Fruit fly (Drosophila melanogaster) whole organism: ENCODE results near the gene CG8112.

Source experiments
- CG8478 ChIP-seq: fragments of >200 bp; optimal IDR thresholded peaks from 2 replicates; lab custom pipeline; 2018; ENCODE audit warnings: inconsistent platforms
- Dll ChIP-seq: fragments of >200 bp; optimal IDR thresholded peaks from 2 replicates; lab custom pipeline; 2017
- EcR ChIP-seq, 2 experiments: fragments of >200 bp; optimal IDR thresholded peaks; 2 replicates each; lab custom pipeline; 2017; ENCODE audit warnings: missing biosample characterization in 2 of 2, missing genetic modification characterization in 2 of 2, missing genetic modification reagents in 2 of 2
- pan ChIP-seq: fragments of >200 bp; optimal IDR thresholded peaks from 2 replicates; lab custom pipeline; 2017
- psq ChIP-seq: fragments of >200 bp; optimal IDR thresholded peaks from 2 replicates; lab custom pipeline; 2017
- usp ChIP-seq: fragments of >200 bp; optimal IDR thresholded peaks from 2 replicates; lab custom pipeline; 2017; ENCODE audit warnings: missing biosample characterization, missing genetic modification characterization, mixed read lengths

DNA sequence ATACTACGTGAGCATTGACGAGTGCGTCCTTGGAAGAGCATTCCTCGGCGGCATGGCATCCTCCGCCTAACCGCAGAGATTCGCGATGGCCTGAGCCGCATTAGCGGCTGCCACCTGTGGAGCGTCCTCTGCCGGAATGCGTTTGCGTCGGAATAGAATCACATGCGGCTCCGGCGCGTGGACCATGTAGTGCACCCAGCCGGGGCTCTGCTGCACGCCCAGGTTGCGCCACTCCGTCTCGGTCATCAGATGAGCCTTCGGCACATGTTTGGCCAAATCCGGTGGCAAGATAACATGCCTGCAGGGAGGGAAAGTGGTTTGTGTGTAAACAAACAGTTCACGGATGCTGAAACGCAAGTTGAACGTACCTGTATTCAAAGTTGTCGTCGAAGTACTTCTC is 2.6 kb downstream of the CG8112 start:
- TF ChIP-seq Dll (lab: Kevin White, UChicago) (no peak), usp (GFP tag; lab: Kevin White, UChicago) (no peak), psq (lab: Kevin White, UChicago) (no peak), CG8478 (lab: Kevin White, UChicago) (no peak), pan (no peak), EcR (GFP tag; optimal IDR thresholded peaks at IDR 0.05; lab: Kevin White, UChicago) (no peak)
